Worm (Caenorhabditis elegans) whole organism, L4 larva: ENCODE results near the gene zer-1.

Experiments
- Y48G9A.11 ChIP-seq: fragments of 200-800 bp; sonication (Bioruptor generic); IDR thresholded peaks from 2 replicates; pipeline ENCODE4 v1.3.6; 2022; ENCODE audit warnings: missing genetic modification reagents, missing genetic modification characterization, missing compliant biosample characterization
- ama-1 ChIP-seq: fragments of 150-350 bp; optimal IDR thresholded peaks from 2 replicates; lab custom pipeline; 2014; ENCODE audit warnings: inconsistent platforms, mixed read lengths
- ceh-32 ChIP-seq: sonication (generic microtip); optimal IDR thresholded peaks from 2 replicates; lab custom pipeline; 2016; ENCODE audit warnings: mild to moderate bottlenecking, missing genetic modification characterization, missing compliant biosample characterization; ENCODE audit not compliant: poor library complexity
- daf-8 ChIP-seq: fragments of 200-800 bp; sonication (Bioruptor generic); IDR thresholded peaks from 2 replicates; pipeline ENCODE4 v1.3.6; 2022; ENCODE audit warnings: missing genetic modification characterization, missing compliant biosample characterization
- dpl-1 ChIP-seq: fragments of 150-350 bp; optimal IDR thresholded peaks from 2 replicates; lab custom pipeline; 2014; ENCODE audit warnings: missing biosample characterization, missing genetic modification reagents, missing genetic modification characterization
- pqm-1 ChIP-seq: sonication (generic microtip); optimal IDR thresholded peaks from 2 replicates; lab custom pipeline; 2017; ENCODE audit warnings: missing biosample characterization, missing genetic modification characterization
- zag-1 ChIP-seq: fragments of 150-350 bp; optimal IDR thresholded peaks from 2 replicates; lab custom pipeline; 2014; ENCODE audit warnings: missing biosample characterization, missing genetic modification characterization

DNA sequence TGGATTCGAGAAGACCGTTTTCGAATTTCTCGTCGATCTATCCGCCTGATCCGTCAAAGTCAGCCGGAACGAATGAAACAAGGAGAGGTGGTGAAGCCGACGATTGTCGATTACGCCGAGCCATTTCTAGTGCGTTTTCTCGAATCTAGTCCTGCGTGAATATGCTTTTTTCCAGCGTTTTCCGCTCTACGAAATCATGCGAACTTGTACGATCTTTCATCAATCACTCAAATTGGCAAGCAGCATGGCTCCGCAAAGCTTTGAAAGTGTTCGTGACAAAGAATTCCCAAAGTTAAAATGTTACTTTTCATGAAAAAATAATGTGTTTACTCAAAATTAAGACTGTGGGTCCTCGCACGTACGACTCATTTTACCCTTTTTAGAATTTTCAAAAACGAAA lies 10.3 kb upstream of the zer-1 start:
- TF ChIP-seq dpl-1 (GFP tag; lab: Kevin White, UChicago) (no peak), ceh-32 (tag; lab: Kevin White, UChicago) (no peak), pqm-1 (tag; lab: Kevin White, UChicago) (no peak), Y48G9A.11 (no peak), zag-1 (tag; lab: Kevin White, UChicago) (no peak), daf-8 (GFP tag; lab: Robert Waterston, UW) (no peak), ama-1 (lab: Kevin White, UChicago) (no peak)
